Fruit fly (Drosophila melanogaster): Measurements from ENCODE around the gene CG2698.

CG2698 gene

dm6 chr3R:8013121-8014009 lies 12.0 kb downstream of the CG2698 start, which contains the start of the genes CG10435 and Pbp95 (continued):
- no peak for TF ChIP-seq CrebB (tag; optimal IDR thresholded peaks at IDR 0.05)
- no peak for TF ChIP-seq CG1529 (GFP tag; optimal IDR thresholded peaks at IDR 0.05)
- peak; percentile 62 for TF ChIP-seq gro (GFP tag; optimal IDR thresholded peaks at IDR 0.05)
- TF ChIP-seq NK7.1 (GFP tag; optimal IDR thresholded peaks at IDR 0.05): no peak
- peak; percentile 36 for TF ChIP-seq CG16863 (GFP tag; optimal IDR thresholded peaks at IDR 0.05)
- TF ChIP-seq Atf3 (GFP tag; optimal IDR thresholded peaks at IDR 0.05): peak; percentile 28
- no peak for TF ChIP-seq z (GFP tag; IDR thresholded peaks at IDR 0.05)
- TF ChIP-seq btn (GFP tag; optimal IDR thresholded peaks at IDR 0.05): no peak
- TF ChIP-seq Deaf1 (tag; optimal IDR thresholded peaks at IDR 0.05): no peak
- no peak for TF ChIP-seq disco-r (GFP tag; optimal IDR thresholded peaks at IDR 0.05)
- TF ChIP-seq pan (optimal IDR thresholded peaks at IDR 0.05): no peak
- peak in 1 of 2 experiments; percentile 44 for TF ChIP-seq pan (GFP tag; optimal IDR thresholded peaks at IDR 0.05 in 1 of 2, IDR thresholded peaks at IDR 0.05 in 1 of 2)
- TF ChIP-seq Dip3 (GFP tag; optimal IDR thresholded peaks at IDR 0.05): peak; percentile 18
- TF ChIP-seq Camta (GFP tag; optimal IDR thresholded peaks at IDR 0.05): peak; percentile 52
- no peak for TF ChIP-seq tio (GFP tag; optimal IDR thresholded peaks at IDR 0.05)
- TF ChIP-seq CHES-1-like (GFP tag; optimal IDR thresholded peaks at IDR 0.05): peak; percentile 60
- no peak for TF ChIP-seq CG7357 (GFP tag; IDR thresholded peaks at IDR 0.05)
- TF ChIP-seq Mad (GFP tag; optimal IDR thresholded peaks at IDR 0.05): no peak
- TF ChIP-seq CG2129 (GFP tag; IDR thresholded peaks at IDR 0.05; ENCODE audit: partially characterized antibody): peak; percentile 56
- no peak for TF ChIP-seq CG1233 (GFP tag; optimal IDR thresholded peaks at IDR 0.05)
- peak; percentile 54 for TF ChIP-seq az2 (GFP tag; optimal IDR thresholded peaks at IDR 0.05)
- peak; percentile 30 for TF ChIP-seq CG10366 (GFP tag; IDR thresholded peaks at IDR 0.05)
- peak; percentile 55 for TF ChIP-seq CG12155 (GFP tag; optimal IDR thresholded peaks at IDR 0.05)
- peak in 1 of 2 experiments; percentile 51 for TF ChIP-seq chif (GFP tag; optimal IDR thresholded peaks at IDR 0.05)
- peak in 1 of 2 experiments; percentile 34 for TF ChIP-seq bsh (GFP tag; optimal IDR thresholded peaks at IDR 0.05)
- peak; percentile 78 for TF ChIP-seq Elba2 (GFP tag; optimal IDR thresholded peaks at IDR 0.05)
- TF ChIP-seq CG17328 (GFP tag; IDR thresholded peaks at IDR 0.05): peak; percentile 50; the same call in 1 of the 2 replicates
- TF ChIP-seq Doc2 (GFP tag; IDR thresholded peaks at IDR 0.05): no peak
- TF ChIP-seq H2.0 (GFP tag; IDR thresholded peaks at IDR 0.05): peak; percentile 58; the same call in 1 of the 2 replicates
- TF ChIP-seq MBD-R2 (GFP tag; IDR thresholded peaks at IDR 0.05): peak; percentile 79
- peak; percentile 51 for TF ChIP-seq CG17359 (tag; optimal IDR thresholded peaks at IDR 0.05)
- TF ChIP-seq gem (tag; optimal IDR thresholded peaks at IDR 0.05): no peak
- peak; percentile 66 for TF ChIP-seq Xbp1 (GFP tag; optimal IDR thresholded peaks at IDR 0.05)
- no peak for TF ChIP-seq CG7271 (tag; optimal IDR thresholded peaks at IDR 0.05)
- peak; percentile 58 for TF ChIP-seq CG2712 (tag; optimal IDR thresholded peaks at IDR 0.05)
- peak in 1 of 3 experiments; percentile 57 for TF ChIP-seq lola (GFP tag; optimal IDR thresholded peaks at IDR 0.05)
- no peak for TF ChIP-seq sima (GFP tag; optimal IDR thresholded peaks at IDR 0.05)
- peak; percentile 82 for TF ChIP-seq vvl (GFP tag; IDR thresholded peaks at IDR 0.05)
- TF ChIP-seq CG10267 (tag; optimal IDR thresholded peaks at IDR 0.05): peak; percentile 86
- no peak for TF ChIP-seq nau (GFP tag; optimal IDR thresholded peaks at IDR 0.05)
- no peak for TF ChIP-seq CG6654 (GFP tag; optimal IDR thresholded peaks at IDR 0.05)
- TF ChIP-seq Taf1 (GFP tag; IDR thresholded peaks at IDR 0.05): peak; percentile 44
- no peak for TF ChIP-seq Dek (tag; optimal IDR thresholded peaks at IDR 0.05)
- no peak for TF ChIP-seq HmgD (GFP tag; optimal IDR thresholded peaks at IDR 0.05)
- peak; percentile 56 for TF ChIP-seq CG2116 (GFP tag; optimal IDR thresholded peaks at IDR 0.05)
- peak; percentile 70 for TF ChIP-seq NFAT (GFP tag; IDR thresholded peaks at IDR 0.05)
- peak; percentile 76 for TF ChIP-seq CG30403 (GFP tag; optimal IDR thresholded peaks at IDR 0.05)
- TF ChIP-seq CG13624 (GFP tag; optimal IDR thresholded peaks at IDR 0.05): peak; percentile 66
- TF ChIP-seq CG32532 (GFP tag; IDR thresholded peaks at IDR 0.05): peak; percentile 58
- peak; percentile 55 for TF ChIP-seq sisA (GFP tag; IDR thresholded peaks at IDR 0.05)

Measured in whole organism, embryonic.